Fruit fly (Drosophila melanogaster): ENCODE data around the gene Mur29B.

The Mur29B gene

DNA sequence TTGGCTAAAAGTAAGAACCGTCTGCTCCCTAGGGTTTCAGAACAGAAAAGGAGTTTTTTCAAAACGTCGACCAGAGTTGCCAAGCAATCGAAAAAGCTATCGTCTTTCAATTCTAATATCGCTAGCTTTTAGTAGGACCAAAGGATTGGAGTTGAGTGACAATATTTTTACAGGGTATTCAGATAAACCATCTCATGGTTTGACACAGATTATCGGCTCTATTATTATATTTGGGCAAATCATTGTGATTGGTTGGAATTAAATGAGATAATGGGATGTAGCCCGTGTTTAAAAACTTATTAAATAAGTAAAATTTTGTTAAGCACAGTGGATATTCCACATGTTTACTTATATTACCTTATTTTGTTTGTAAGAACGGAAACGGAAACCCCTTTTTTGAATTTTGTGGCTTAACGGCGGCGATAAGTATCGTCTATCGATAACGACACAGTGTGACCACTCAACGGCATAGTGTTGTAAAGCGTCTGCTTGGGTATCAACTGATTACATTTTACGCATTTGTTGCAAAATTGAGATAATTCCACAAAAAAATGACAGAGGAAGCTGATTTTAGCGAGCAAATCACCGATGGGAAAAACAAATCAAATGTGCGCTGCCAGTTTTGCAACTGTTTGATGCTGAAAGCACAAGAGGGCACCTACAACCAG lies 32.0 kb upstream of the Mur29B start, which contains the start of the genes mtsh and strat (continued):
- peak; percentile 30 for TF ChIP-seq CG6254 (GFP tag; optimal IDR thresholded peaks at IDR 0.05)
- no peak for TF ChIP-seq CG14667 (GFP tag; IDR thresholded peaks at IDR 0.05)
- peak; percentile 76 for TF ChIP-seq Rfx (GFP tag; IDR thresholded peaks at IDR 0.05)
- no peak for TF ChIP-seq Vsx1 (GFP tag; optimal IDR thresholded peaks at IDR 0.05)
- TF ChIP-seq Xrp1 (GFP tag; IDR thresholded peaks at IDR 0.05), result peak; percentile 37; the same call in 1 of the 2 replicates
- peak; percentile 8 for TF ChIP-seq ash1 (GFP tag; optimal IDR thresholded peaks at IDR 0.05)
- no peak for TF ChIP-seq Gsc (GFP tag; IDR thresholded peaks at IDR 0.05)
- TF ChIP-seq Usf (GFP tag; optimal IDR thresholded peaks at IDR 0.05), result no peak
- TF ChIP-seq toy (GFP tag; IDR thresholded peaks at IDR 0.05), result no peak
- peak; percentile 38 to 51 for TF ChIP-seq dpn (GFP tag; optimal IDR thresholded peaks at IDR 0.05)
- peak; percentile 61; the same call in 2 of the 3 replicates for TF ChIP-seq CG14860 (GFP tag; IDR thresholded peaks at IDR 0.05; ENCODE audit: partially characterized antibody)
- TF ChIP-seq odd (GFP tag; optimal IDR thresholded peaks at IDR 0.05), result no peak
- no peak for TF ChIP-seq dimm (GFP tag; IDR thresholded peaks at IDR 0.05)
- TF ChIP-seq trh (GFP tag; optimal IDR thresholded peaks at IDR 0.05), result no peak
- peak; percentile 34 for TF ChIP-seq CG12299 (tag; optimal IDR thresholded peaks at IDR 0.05)
- peak; percentile 47; the same call in 1 of the 3 replicates for TF ChIP-seq sr (GFP tag; IDR thresholded peaks at IDR 0.05)
- peak; percentile 81 for TF ChIP-seq CG6765 (GFP tag; optimal IDR thresholded peaks at IDR 0.05)
- peak; percentile 84 for TF ChIP-seq pzg (GFP tag; optimal IDR thresholded peaks at IDR 0.05)
- no peak for TF ChIP-seq CkIIα-i1 (GFP tag; IDR thresholded peaks at IDR 0.05)
- no peak for TF ChIP-seq salm (tag; optimal IDR thresholded peaks at IDR 0.05)
- peak; percentile 35 for TF ChIP-seq ac (GFP tag; optimal IDR thresholded peaks at IDR 0.05)
- TF ChIP-seq CG18599 (GFP tag; optimal IDR thresholded peaks at IDR 0.05), result peak; percentile 66
- no peak for TF ChIP-seq en (GFP tag; optimal IDR thresholded peaks at IDR 0.05)
- no peak for TF ChIP-seq dmrt99B (tag; optimal IDR thresholded peaks at IDR 0.05)
- TF ChIP-seq amos (GFP tag; IDR thresholded peaks at IDR 0.05; ENCODE audit: partially characterized antibody), result no peak; the same call in 1 of the 2 replicates
- TF ChIP-seq Nf-YA (GFP tag; IDR thresholded peaks at IDR 0.05), result no peak
- TF ChIP-seq CG11504 (tag; optimal IDR thresholded peaks at IDR 0.05), result no peak
- peak; percentile 44; the same call in 1 of the 2 replicates for TF ChIP-seq Awh (GFP tag; IDR thresholded peaks at IDR 0.05)
- no peak for TF ChIP-seq emc (GFP tag; optimal IDR thresholded peaks at IDR 0.05)
- TF ChIP-seq CG4820 (GFP tag; optimal IDR thresholded peaks at IDR 0.05), result peak; percentile 45
- peak in 1 of 2 experiments; percentile 1 for TF ChIP-seq Eip74EF (GFP tag; optimal IDR thresholded peaks at IDR 0.05)
- TF ChIP-seq croc (GFP tag; conservative IDR thresholded peaks at IDR 0.05), result no peak; the same call in 2 of the 3 replicates
- peak; percentile 16 for TF ChIP-seq CG8290 (GFP tag; optimal IDR thresholded peaks at IDR 0.05)
- TF ChIP-seq CG8290 (tag; optimal IDR thresholded peaks at IDR 0.05), result no peak
- TF ChIP-seq tap (tag; optimal IDR thresholded peaks at IDR 0.05), result peak; percentile 21
- no peak for TF ChIP-seq CG14965 (GFP tag; optimal IDR thresholded peaks at IDR 0.05; ENCODE audit: borderline replicate concordance)
- peak; percentile 59 for TF ChIP-seq BEAF-32 (GFP tag; optimal IDR thresholded peaks at IDR 0.05)
- no peak for TF ChIP-seq CG12942 (GFP tag; optimal IDR thresholded peaks at IDR 0.05)
- peak; percentile 59; the same call in 2 of the 3 replicates for TF ChIP-seq CG11456 (GFP tag; IDR thresholded peaks at IDR 0.05)
- peak; percentile 55 for TF ChIP-seq CG10979 (tag; optimal IDR thresholded peaks at IDR 0.05)
- TF ChIP-seq CG13123 (GFP tag; optimal IDR thresholded peaks at IDR 0.05), result no peak
- no peak for TF ChIP-seq CG11560 (tag; IDR thresholded peaks at IDR 0.05)
- TF ChIP-seq Xbp1 (GFP tag; optimal IDR thresholded peaks at IDR 0.05), result peak; percentile 66
- TF ChIP-seq Meics (GFP tag; optimal IDR thresholded peaks at IDR 0.05), result peak; percentile 81
- peak; percentile 19 for TF ChIP-seq dmrt11E (tag; optimal IDR thresholded peaks at IDR 0.05)
- no peak for TF ChIP-seq CG12744 (GFP tag; optimal IDR thresholded peaks at IDR 0.05)
- TF ChIP-seq nmo (GFP tag; optimal IDR thresholded peaks at IDR 0.05), result peak; percentile 62
- TF ChIP-seq CG8944 (GFP tag; optimal IDR thresholded peaks at IDR 0.05), result no peak
- no peak for TF ChIP-seq Ravus (GFP tag; IDR thresholded peaks at IDR 0.05)
- no peak; the same call in none of the 2 replicates for TF ChIP-seq CG31441 (GFP tag; IDR thresholded peaks at IDR 0.05)
